Worm (Caenorhabditis elegans) whole organism, mixed stage, embryonic: ENCODE results near the gene B0284.3.
A peak's percentile ranks its signal among the peaks of the same experiment; 100 is the strongest.

Experiments
- M03D4.4 ChIP-seq: sonication (generic microtip); optimal IDR thresholded peaks from 2 replicates; lab custom pipeline; 2017; ENCODE audit warnings: mild to moderate bottlenecking, missing genetic modification characterization, missing compliant biosample characterization
- bed-3 ChIP-seq: fragments of 200-800 bp; sonication (Bioruptor generic); optimal IDR thresholded peaks from 3 replicates; lab custom pipeline; 2018; ENCODE audit warnings: mild to moderate bottlenecking, missing genetic modification characterization, moderate library complexity, missing compliant biosample characterization
- blmp-1 ChIP-seq: fragments of 150-350 bp; optimal IDR thresholded peaks from 2 replicates; lab custom pipeline; 2014; ENCODE audit warnings: missing biosample characterization, missing genetic modification characterization
- ceh-39 ChIP-seq: fragments of 150-350 bp; optimal IDR thresholded peaks from 2 replicates; lab custom pipeline; 2014; ENCODE audit warnings: missing biosample characterization, missing genetic modification characterization
- ceh-43 ChIP-seq: fragments of 200-800 bp; sonication (Bioruptor generic); optimal IDR thresholded peaks from 2 replicates; lab custom pipeline; 2018; ENCODE audit warnings: mild to moderate bottlenecking, missing genetic modification characterization, moderate library complexity, missing compliant biosample characterization
- ceh-83 ChIP-seq: fragments of 200-800 bp; sonication (Bioruptor generic); optimal IDR thresholded peaks from 2 replicates; lab custom pipeline; 2018; ENCODE audit warnings: mild to moderate bottlenecking, missing genetic modification characterization, missing compliant biosample characterization
- ces-1 ChIP-seq: fragments of 150-350 bp; optimal IDR thresholded peaks from 2 replicates; lab custom pipeline; 2014; ENCODE audit warnings: missing biosample characterization, missing genetic modification reagents, missing genetic modification characterization
- cnd-1 ChIP-seq: fragments of 200-800 bp; sonication (Bioruptor generic); optimal IDR thresholded peaks from 2 replicates; lab custom pipeline; 2018; ENCODE audit warnings: mild to moderate bottlenecking, missing genetic modification characterization, missing compliant biosample characterization
- drap-1 ChIP-seq: fragments of 200-800 bp; sonication (Bioruptor generic); optimal IDR thresholded peaks from 3 replicates; lab custom pipeline; 2018; ENCODE audit warnings: mild to moderate bottlenecking, missing genetic modification characterization, missing compliant biosample characterization
- elt-1 ChIP-seq: sonication (generic microtip); optimal IDR thresholded peaks from 2 replicates; lab custom pipeline; 2017; ENCODE audit warnings: missing genetic modification characterization, mild to moderate bottlenecking, missing compliant biosample characterization, antibody characterized with exemption, moderate library complexity, borderline replicate concordance; ENCODE audit not compliant: insufficient read depth
- elt-3 ChIP-seq: fragments of 150-350 bp; optimal IDR thresholded peaks from 2 replicates; lab custom pipeline; 2014; ENCODE audit warnings: missing biosample characterization, missing genetic modification characterization
- flh-1 ChIP-seq: fragments of 200-800 bp; sonication (Bioruptor generic); optimal IDR thresholded peaks from 2 replicates; lab custom pipeline; 2018; ENCODE audit warnings: mild to moderate bottlenecking, missing genetic modification characterization, moderate library complexity, missing compliant biosample characterization
- ham-2 ChIP-seq: fragments of 200-800 bp; sonication (Bioruptor generic); optimal IDR thresholded peaks from 2 replicates; lab custom pipeline; 2018; ENCODE audit warnings: mild to moderate bottlenecking, missing genetic modification characterization, missing compliant biosample characterization
- hlh-1 ChIP-seq: fragments of 150-350 bp; optimal IDR thresholded peaks from 2 replicates; lab custom pipeline; 2014; ENCODE audit warnings: missing biosample characterization, missing genetic modification reagents, missing genetic modification characterization
- lin-13 ChIP-seq: fragments of 150-350 bp; optimal IDR thresholded peaks from 2 replicates; lab custom pipeline; 2014; ENCODE audit warnings: missing biosample characterization, missing genetic modification characterization
- mab-5 ChIP-seq: fragments of 150-350 bp; optimal IDR thresholded peaks from 2 replicates; lab custom pipeline; 2014; ENCODE audit warnings: missing biosample characterization, missing genetic modification characterization
- mep-1 ChIP-seq: fragments of 150-350 bp; optimal IDR thresholded peaks from 2 replicates; lab custom pipeline; 2017; ENCODE audit warnings: missing biosample characterization, missing genetic modification reagents, missing genetic modification characterization, inconsistent platforms
- nhr-12 ChIP-seq: fragments of 150-350 bp; optimal IDR thresholded peaks from 2 replicates; lab custom pipeline; 2014; ENCODE audit warnings: missing biosample characterization, missing genetic modification characterization
- nhr-2 ChIP-seq: fragments of 150-350 bp; optimal IDR thresholded peaks from 2 replicates; lab custom pipeline; 2014; ENCODE audit warnings: missing biosample characterization, missing genetic modification characterization
- nhr-237 ChIP-seq: fragments of 150-350 bp; optimal IDR thresholded peaks from 2 replicates; lab custom pipeline; 2014; ENCODE audit warnings: missing biosample characterization, missing genetic modification characterization
- nhr-28 ChIP-seq: fragments of 150-350 bp; optimal IDR thresholded peaks from 2 replicates; lab custom pipeline; 2014; ENCODE audit warnings: missing biosample characterization, missing genetic modification characterization
- nhr-76 ChIP-seq: sonication (generic microtip); optimal IDR thresholded peaks from 2 replicates; lab custom pipeline; 2017; ENCODE audit warnings: missing biosample characterization, missing genetic modification characterization
- sem-2 ChIP-seq: fragments of 200-800 bp; sonication (Bioruptor generic); optimal IDR thresholded peaks from 2 replicates; lab custom pipeline; 2018; ENCODE audit warnings: mild to moderate bottlenecking, missing genetic modification characterization, missing compliant biosample characterization
- snpc-4 ChIP-seq: fragments of 150-350 bp; optimal IDR thresholded peaks from 2 replicates; lab custom pipeline; 2014; ENCODE audit warnings: missing biosample characterization, missing genetic modification characterization
- sptf-1 ChIP-seq: sonication (generic microtip); optimal IDR thresholded peaks from 2 replicates; lab custom pipeline; 2017; ENCODE audit warnings: mild to moderate bottlenecking, missing genetic modification characterization, moderate library complexity, missing compliant biosample characterization
- tbx-8 ChIP-seq: fragments of 200-800 bp; sonication (Bioruptor generic); optimal IDR thresholded peaks from 2 replicates; lab custom pipeline; 2018; ENCODE audit warnings: mild to moderate bottlenecking, missing genetic modification characterization, moderate library complexity, missing compliant biosample characterization
- unc-120 ChIP-seq: sonication (generic microtip); optimal IDR thresholded peaks from 2 replicates; lab custom pipeline; 2017; ENCODE audit warnings: missing genetic modification characterization, missing compliant biosample characterization; ENCODE audit not compliant: poor library complexity, severe bottlenecking
- unc-39 ChIP-seq: fragments of 150-350 bp; optimal IDR thresholded peaks from 2 replicates; lab custom pipeline; 2014; ENCODE audit warnings: missing biosample characterization, missing genetic modification characterization
- unc-62 ChIP-seq: fragments of 150-350 bp; optimal IDR thresholded peaks from 2 replicates; lab custom pipeline; 2014; ENCODE audit warnings: missing biosample characterization, missing genetic modification reagents, missing genetic modification characterization
- zip-8 ChIP-seq: fragments of 150-350 bp; optimal IDR thresholded peaks from 2 replicates; lab custom pipeline; 2014; ENCODE audit warnings: missing biosample characterization, missing genetic modification characterization
- ztf-11 ChIP-seq: fragments of 150-350 bp; optimal IDR thresholded peaks from 2 replicates; lab custom pipeline; 2014; ENCODE audit warnings: missing biosample characterization, missing genetic modification characterization

The B0284.3 gene

DNA sequence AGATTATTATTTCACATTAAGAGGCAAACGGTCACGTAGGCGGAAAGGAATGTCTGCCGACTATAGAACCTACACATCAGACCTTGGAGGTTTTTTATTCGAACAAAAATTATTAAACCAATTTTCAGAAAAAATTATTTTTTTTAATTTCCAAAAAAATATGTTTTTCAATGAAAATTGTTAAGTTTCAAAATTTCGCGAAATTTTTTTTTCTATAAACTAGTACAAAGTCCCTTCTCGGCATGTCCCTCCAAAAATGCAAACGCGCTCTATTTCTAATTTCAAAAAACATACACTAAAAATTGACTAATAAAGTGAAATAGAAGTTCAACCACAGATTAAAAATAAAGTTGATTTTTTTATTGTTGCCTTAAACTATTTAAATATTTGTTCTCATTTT lies 14.6 kb downstream of the B0284.3 start, which contains the start of gene ckb-1:
ckb-1 (plus strand) TSS at position 301 of the 400 bp plus-strand sequence.
- TF ChIP-seq ces-1 (GFP tag; lab: Kevin White, UChicago) (no peak), M03D4.4 (tag; lab: Kevin White, UChicago) (no peak), nhr-28 (tag; lab: Kevin White, UChicago) (no peak), unc-120 (no peak), sptf-1 (no peak), mep-1 (no peak), bed-3 (no peak), nhr-12 (tag; lab: Kevin White, UChicago) (no peak)

DNA sequence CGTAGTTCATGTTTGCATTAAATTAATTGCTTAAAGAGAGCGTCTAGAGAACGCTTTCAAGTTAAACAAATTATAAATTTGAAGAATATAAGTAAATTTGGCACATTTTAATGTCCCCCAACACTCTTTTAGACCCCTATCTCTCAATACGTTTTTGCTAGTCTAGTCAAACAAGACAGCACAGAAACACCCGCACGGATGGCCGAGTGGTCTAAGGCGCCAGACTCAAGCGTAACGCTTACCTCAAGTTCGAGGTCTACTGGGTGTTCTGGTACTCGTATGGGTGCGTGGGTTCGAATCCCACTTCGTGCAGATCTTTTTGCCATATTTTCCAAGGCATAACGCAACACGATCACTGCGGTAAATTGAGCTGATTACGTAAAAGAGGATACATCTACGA lies 17.3 kb downstream of the B0284.3 start:
- TF ChIP-seq unc-62 (GFP tag; lab: Kevin White, UChicago) (no peak), ham-2 (GFP tag; lab: Kevin White, UChicago) (peak; percentile 26)

DNA sequence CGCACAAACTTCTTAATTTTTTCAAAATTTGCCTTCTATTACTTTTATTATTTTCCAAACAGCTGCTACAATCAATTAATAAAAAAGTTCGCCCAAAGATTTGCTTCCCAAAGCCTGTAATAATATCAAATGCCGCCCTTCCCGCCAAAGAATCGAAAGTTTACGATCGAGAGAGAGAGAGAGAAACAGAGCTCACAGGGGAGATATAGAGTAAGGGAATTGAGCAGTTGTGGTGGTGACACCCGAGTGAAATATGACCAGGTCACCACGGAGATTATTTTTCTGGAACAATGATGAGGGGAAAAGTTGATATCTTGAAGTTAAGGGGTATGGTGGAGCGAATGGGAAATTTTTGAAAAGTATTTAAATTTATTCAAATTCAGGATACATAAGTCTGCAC lies 19.7 kb downstream of the B0284.3 start:
- TF ChIP-seq unc-39 (tag; lab: Kevin White, UChicago) (no peak), snpc-4 (tag; lab: Kevin White, UChicago) (no peak), sptf-1 (no peak), M03D4.4 (tag; lab: Kevin White, UChicago) (no peak), unc-62 (GFP tag; lab: Kevin White, UChicago) (peak; percentile 71), hlh-1 (peak; percentile 89)

DNA sequence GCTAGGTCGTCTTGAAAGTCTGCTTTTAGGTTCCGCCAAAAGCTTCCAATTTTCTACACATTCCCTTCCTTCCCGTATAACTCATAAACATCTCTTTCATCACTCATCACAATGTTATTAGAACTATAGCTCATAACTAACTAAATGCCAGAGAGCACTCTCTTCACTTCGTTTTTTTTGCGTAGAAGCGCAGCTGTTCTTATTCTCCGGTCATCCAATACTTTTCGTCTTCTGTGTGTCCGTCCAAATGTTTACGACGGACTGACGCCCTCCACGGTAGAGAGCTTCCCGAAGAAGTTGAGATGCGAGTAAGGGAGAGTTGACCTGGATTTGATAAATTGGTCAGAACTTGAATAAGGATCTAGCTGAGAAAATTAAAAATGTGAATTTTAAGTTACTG lies 20.4 kb downstream of the B0284.3 start:
- TF ChIP-seq unc-62 (GFP tag; lab: Kevin White, UChicago), result no peak
- TF ChIP-seq hlh-1, result peak; percentile 80

DNA sequence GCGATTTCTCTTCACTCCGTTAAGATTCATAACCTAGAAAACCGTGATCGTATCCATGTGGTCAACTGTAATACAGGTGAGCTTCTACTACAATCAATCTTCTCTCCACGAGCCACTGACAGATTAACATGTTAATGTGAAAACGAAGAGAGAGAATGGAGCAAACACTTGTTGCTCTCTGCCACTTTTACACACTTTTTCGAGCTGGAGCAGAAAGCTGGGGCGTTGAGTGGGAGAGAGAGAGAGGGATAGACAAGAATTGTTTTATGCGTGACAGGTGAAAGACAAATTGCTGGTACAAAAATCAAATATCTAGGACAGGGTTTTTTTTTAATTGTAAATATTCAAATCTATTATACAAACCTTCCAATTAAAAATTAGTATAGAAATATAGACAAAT lies 21.3 kb downstream of the B0284.3 start:
- TF ChIP-seq mab-5, result peak; percentile 89
- TF ChIP-seq unc-120, result peak; percentile 31
- no peak for TF ChIP-seq flh-1
- no peak for TF ChIP-seq tbx-8 (GFP tag; lab: Kevin White, UChicago)
- no peak for TF ChIP-seq nhr-28 (tag; lab: Kevin White, UChicago)
- TF ChIP-seq nhr-76 (tag; lab: Kevin White, UChicago), result no peak
- TF ChIP-seq unc-62 (GFP tag; lab: Kevin White, UChicago), result peak; percentile 98
- peak; percentile 96 for TF ChIP-seq hlh-1
- TF ChIP-seq, all 35 proteins: peak for 4

DNA sequence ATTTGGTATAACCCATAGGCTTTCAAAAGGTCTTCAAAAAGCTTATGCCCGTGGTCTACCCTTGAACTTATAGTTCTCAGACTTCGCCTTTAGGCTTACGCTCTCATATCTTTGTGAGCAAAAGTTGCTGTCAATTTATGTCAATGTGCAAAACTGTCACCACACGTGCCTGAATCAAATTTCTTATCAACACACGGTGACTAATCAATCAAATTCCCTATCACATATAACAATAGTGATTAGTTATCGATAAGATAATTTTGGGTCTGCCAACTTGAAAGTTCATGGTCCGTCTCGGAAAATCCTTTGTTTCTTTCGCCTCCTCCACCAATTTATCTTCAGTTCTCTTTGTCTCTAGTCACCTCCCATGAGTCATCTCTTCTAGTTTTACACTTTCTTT lies 22.2 kb downstream of the B0284.3 start:
- TF ChIP-seq unc-62 (GFP tag; lab: Kevin White, UChicago) (peak; percentile 33), sem-2 (no peak), M03D4.4 (tag; lab: Kevin White, UChicago) (no peak), elt-3 (tag; lab: Kevin White, UChicago) (no peak), unc-120 (no peak), cnd-1 (tag; lab: Kevin White, UChicago) (no peak)

DNA sequence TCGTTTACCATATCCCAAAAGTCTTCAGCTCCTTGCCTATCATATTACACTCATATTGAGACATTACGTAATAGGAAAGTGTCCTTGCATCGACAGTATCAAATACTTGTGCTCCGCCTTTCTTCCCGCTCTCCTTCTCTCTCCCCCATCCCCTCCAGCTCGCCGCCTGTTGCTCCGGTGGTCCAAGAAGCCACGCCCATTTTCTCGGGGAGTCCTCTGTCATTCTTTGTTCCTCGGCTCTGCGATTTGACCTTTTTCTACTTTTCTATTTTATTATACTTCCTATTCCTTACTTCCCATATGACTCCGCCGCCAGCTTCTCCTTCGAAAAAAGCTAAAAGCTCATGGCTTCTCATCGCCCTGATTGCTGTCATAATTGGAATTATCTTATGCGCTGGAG lies 23.2 kb downstream of the B0284.3 start, which contains the start of gene mnp-1:
mnp-1 (plus strand) TSS at position 211 of the 400 bp plus-strand sequence.
- TF ChIP-seq nhr-76 (tag; lab: Kevin White, UChicago) (no peak), tbx-8 (GFP tag; lab: Kevin White, UChicago) (no peak), ceh-39 (no peak), elt-1 (tag; lab: Kevin White, UChicago) (no peak), unc-39 (tag; lab: Kevin White, UChicago) (peak; percentile 32), ztf-11 (tag; lab: Kevin White, UChicago) (no peak), ceh-83 (GFP tag; lab: Kevin White, UChicago) (no peak), ham-2 (GFP tag; lab: Kevin White, UChicago) (no peak), hlh-1 (peak; percentile 38), drap-1 (GFP tag; lab: Kevin White, UChicago) (no peak), nhr-28 (tag; lab: Kevin White, UChicago) (no peak), mab-5 (no peak), nhr-12 (tag; lab: Kevin White, UChicago) (no peak), ceh-43 (no peak), lin-13 (tag; lab: Kevin White, UChicago) (no peak), ces-1 (GFP tag; lab: Kevin White, UChicago) (no peak), nhr-237 (tag; lab: Kevin White, UChicago) (no peak), sem-2 (no peak), bed-3 (no peak), nhr-2 (tag; lab: Kevin White, UChicago) (no peak), zip-8 (tag; lab: Kevin White, UChicago) (peak; percentile 61), blmp-1 (no peak)
